Worm (Caenorhabditis elegans) whole organism, dauer: ENCODE measurements around the gene irld-6.

ENCODE experiments used
- unc-62 ChIP-seq: sonication (generic microtip); optimal IDR thresholded peaks from 2 replicates; lab custom pipeline; 2017; ENCODE audit warnings: missing biosample characterization, missing genetic modification reagents, missing genetic modification characterization

The irld-6 gene

ce11 chrV:10762695-10763094 lies 6.1 kb upstream of the irld-6 start, which contains the start of gene sre-6:
Gene sre-6 (minus strand): TSS chrV:10762795.
- TF ChIP-seq unc-62 (GFP tag; lab: Kevin White, UChicago): no peak

DNA sequence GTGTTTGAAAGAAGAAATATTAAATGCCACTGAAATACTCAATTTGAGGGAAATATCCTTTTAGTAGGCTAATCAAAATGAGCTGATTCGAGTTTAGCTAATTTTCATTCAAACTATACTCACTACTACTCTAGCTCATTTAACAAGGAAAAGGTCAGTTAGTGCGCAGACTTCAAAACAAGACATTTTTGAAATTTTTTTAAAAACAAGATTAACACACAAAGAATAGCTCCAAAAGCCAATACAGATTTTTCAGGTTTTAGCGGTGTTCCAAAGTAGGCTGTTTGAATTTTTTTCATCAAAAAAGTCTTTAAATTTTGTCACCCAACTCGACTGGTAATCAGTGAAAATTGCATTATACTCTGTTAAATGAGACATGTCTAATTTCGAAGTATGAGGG lies 4.2 kb upstream of the irld-6 start:
- TF ChIP-seq unc-62 (GFP tag; lab: Kevin White, UChicago): no peak

ce11 chrV:10758658-10759057 lies 2.1 kb upstream of the irld-6 start, which contains the start of gene F28H7.8:
Gene F28H7.8 (plus strand): TSS chrV:10758958.
- TF ChIP-seq unc-62 (GFP tag; lab: Kevin White, UChicago): no peak

DNA sequence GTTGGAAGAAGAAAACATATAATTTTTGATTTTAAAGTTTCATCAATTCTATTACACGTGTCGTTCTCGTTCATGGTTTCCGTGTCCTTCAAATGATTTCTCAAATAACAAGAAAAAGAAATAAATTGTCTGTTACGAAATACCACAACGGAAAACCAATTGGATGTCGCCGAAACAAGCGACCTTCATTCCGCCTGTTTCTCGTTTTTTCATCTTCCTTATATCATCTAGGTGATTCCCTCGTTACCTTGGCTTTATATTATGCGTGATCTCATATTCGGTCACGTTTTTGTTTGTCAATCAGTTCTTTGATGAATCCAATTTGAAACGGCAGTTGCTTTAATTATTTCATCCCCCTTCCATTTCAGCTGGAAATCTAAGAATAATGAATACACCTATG lies 530 bp upstream of the irld-6 start:
- TF ChIP-seq unc-62 (GFP tag; lab: Kevin White, UChicago): no peak

DNA sequence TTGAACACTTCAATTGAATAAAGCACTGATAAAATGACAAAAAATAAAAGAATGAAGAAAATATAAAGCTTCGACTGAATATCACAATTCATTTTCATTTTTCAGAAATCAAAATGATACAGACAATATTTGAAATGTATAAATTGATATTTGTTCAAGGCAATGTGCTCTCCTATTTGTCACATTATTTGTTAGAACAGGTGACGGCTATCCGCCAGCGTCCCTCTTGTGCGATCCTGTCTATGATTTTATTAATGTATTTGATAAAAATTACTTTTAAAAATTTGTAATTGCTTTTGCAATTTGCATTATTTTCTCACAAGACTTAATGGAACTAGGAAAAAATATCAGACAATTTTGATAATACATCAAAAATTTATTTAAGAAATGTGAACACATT lies 2.5 kb downstream of the irld-6 start, which contains the start of gene F28H7.7:
Gene F28H7.7, minus strand, starts transcription at position 101 of the 400 bp plus-strand sequence.
- no peak for TF ChIP-seq unc-62 (GFP tag; lab: Kevin White, UChicago)

DNA sequence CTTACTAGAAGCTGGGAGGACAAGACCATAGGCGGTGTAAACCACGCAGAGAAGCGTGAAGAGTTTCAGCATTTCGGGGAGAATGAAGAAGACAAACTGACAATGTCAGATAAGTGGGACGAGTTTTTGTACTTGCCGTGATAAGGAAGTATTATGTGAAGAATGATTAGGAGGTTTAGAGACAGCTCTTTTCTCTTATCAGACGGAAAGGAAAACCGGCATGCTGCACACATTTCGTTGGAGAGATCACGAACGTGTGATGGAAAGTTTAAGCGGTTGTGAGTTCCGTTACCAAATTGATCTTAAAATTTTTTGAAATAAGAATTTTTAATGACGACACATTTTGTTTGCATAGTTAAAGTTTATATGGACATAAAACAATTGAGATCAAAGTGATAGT lies 6.0 kb downstream of the irld-6 start, which contains the start of gene F28H7.3:
Gene F28H7.3, minus strand, starts transcription at position 159 of the 400 bp plus-strand sequence.
- TF ChIP-seq unc-62 (GFP tag; lab: Kevin White, UChicago): no peak

DNA sequence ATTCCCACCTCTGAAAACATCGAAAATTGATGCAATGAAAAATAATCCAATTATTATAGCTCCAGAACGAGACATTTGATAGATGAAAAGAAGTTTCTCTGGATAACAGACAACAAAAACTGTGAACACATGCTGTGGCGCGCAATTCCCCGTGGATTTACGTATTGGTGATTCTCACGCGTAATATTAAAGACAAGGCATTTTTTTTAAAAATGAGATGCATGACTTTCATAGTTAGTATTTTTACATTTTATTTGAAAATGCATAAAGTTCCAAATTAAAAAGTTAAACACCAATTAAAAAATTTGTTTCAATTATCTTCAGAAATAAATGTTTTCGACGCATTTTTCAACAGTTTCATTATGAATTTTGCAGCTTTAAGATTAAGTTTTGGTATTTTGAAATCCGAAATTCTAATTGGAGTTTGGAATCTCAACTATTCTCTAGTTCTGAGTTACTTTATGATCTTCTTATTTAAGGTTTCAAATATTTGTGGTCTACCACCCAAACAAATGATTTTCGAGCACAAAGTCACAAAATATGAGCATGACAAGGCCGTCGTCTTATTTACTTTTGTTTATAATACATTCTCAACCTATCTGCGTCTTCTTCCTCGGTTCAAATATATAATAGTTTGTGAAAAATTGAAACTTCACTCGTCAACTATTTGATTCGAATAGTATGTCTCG lies 9.2 kb downstream of the irld-6 start, which contains the start of the genes selt-1.2 and F28H7.2:
Gene selt-1.2, minus strand, starts transcription at position 101 of the 689 bp plus-strand sequence.
Gene F28H7.2, plus strand, starts transcription at position 639 of the 689 bp plus-strand sequence.
- TF ChIP-seq unc-62 (GFP tag; lab: Kevin White, UChicago): no peak

ce11 chrV:10745034-10745433 lies 11.6 kb downstream of the irld-6 start, which contains the start of gene srj-21:
Gene srj-21 (plus strand): TSS chrV:10745334.
- TF ChIP-seq unc-62 (GFP tag; lab: Kevin White, UChicago): no peak

DNA sequence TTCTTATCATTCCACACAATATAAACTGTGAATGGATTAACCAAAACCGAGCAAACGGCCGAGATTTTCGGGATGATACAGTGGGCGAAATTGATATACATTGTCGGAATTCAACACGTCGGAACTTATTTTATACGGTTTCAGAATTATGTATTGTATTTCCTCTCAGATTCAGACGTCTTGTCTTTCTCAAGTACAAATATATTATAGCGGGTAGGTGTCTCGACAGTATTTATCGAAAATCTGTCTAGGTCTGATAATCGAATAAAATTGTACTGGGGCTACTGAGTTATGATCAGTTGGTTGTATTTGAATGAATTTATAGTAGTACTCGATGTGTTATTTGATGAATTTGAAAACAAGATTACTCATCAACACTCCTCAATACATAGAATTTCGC lies 12.9 kb downstream of the irld-6 start, which contains the start of gene srj-22:
Gene srj-22, minus strand, starts transcription at position 101 of the 400 bp plus-strand sequence.
- no peak for TF ChIP-seq unc-62 (GFP tag; lab: Kevin White, UChicago)

- TF ChIP-seq unc-62 (GFP tag; lab: Kevin White, UChicago): no peak
Measured at ce11 chrV:10741357-10741756, 15.2 kb downstream of the irld-6 start, which contains the start of gene ZC302.3. Gene ZC302.3 (minus strand): TSS chrV:10741457.

DNA sequence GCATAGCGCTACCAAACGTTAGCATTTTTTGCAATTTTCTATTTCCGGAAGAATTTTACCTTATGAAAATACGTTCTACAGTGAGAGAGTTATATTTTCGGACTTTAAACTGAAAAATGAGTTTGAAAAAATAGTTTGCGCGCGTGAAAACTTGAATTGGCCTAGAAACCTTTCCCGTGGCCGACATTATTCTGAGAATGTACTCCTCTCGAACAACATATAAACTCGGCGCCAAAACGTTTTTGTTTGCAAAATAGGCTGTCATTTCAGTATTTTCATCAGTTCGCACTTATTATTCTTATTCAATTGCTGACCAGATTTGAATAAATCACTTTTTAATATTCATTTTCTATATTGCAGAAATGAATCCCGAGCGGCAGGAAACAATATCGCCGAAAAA lies 19.8 kb downstream of the irld-6 start, which contains the start of the genes mre-11 and wdr-5.3:
Gene mre-11, minus strand, starts transcription at position 113 of the 400 bp plus-strand sequence.
Gene wdr-5.3, plus strand, starts transcription at position 361 of the 400 bp plus-strand sequence.
- TF ChIP-seq unc-62 (GFP tag; lab: Kevin White, UChicago): no peak

DNA sequence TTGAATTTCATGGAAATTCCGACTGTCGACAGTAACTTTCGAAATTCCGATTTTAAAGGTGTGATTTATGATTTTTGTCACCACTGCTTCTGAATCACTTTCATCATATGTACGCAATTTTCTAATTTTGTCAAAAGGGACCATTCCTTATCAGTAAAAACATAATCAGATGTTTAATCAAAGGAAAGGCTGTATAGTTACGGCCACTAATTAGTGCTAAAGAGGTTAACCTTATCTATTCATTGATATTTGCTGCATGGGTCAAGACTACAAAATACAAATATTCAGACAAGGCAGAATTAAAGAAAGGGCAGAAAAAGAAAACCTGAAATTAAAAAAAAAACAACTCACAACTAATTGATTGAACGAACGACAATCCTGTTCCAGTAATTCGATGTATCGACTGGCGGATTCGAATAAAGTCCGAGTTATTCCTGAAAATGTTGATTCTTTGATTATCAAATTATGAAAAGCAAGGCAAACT lies 24.6 kb downstream of the irld-6 start, which contains the start of gene T28B11.1:
Gene T28B11.1, minus strand, starts transcription at position 434 of the 484 bp plus-strand sequence.
- TF ChIP-seq unc-62 (GFP tag; lab: Kevin White, UChicago): no peak

DNA sequence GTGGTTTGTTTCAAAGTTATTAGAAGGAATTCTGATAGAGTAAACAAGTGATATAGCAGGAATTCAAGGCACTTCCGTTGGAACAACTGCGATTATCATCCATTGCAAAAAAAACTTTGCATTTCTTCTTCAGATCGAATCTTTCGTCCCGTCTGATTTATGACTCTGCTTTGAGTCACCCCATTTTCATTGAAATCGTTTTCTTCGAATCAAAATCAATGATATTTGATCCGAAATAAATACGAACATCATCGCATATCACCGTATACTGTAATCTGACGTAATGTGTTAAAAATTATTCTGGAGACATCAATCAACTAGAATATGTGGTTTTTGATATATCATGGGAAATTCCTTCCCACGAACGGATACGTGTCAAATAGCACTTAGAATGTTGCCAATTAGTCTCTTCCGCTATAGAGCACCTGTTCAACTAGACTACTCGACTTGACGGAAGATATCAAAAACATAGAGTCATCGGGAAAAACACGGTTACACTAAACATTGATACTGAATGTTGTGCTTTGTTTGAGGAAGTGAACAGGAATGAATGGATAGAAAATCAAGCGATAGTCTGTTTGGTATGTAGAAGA lies 25.7 kb downstream of the irld-6 start:
- TF ChIP-seq unc-62 (GFP tag; lab: Kevin White, UChicago): no peak

DNA sequence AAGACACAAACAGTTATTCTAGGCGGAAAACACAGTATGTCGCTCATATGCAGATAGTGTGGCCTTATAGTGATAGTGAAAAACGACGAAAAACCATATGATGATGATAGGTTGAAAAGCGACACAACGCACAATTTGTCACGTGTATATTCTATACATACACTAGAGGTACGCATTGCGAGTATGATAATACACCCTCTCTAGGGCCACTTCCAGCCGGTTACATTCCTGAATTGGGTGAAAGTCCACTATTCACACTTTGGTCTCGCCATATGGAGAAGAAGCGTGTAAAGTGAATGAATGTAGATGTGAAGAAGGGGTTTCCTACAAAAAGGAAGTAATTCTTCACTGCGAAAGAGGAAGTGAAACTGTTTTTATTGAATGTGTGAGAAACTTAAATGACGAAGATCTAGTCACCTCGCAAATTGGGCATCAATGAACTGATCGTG lies 27.1 kb downstream of the irld-6 start:
- no peak for TF ChIP-seq unc-62 (GFP tag; lab: Kevin White, UChicago)

ce11 chrV:10727651-10728050 lies 28.9 kb downstream of the irld-6 start:
- TF ChIP-seq unc-62 (GFP tag; lab: Kevin White, UChicago): no peak

- no peak for TF ChIP-seq unc-62 (GFP tag; lab: Kevin White, UChicago)
Measured at ce11 chrV:10726691-10727090, 29.9 kb downstream of the irld-6 start.
